Fruit fly (Drosophila melanogaster) whole organism, prepupa: ENCODE data around the gene LManII.

Source experiments
- Blimp-1 ChIP-seq: fragments of 200-800 bp; sonication (Bioruptor generic); optimal IDR thresholded peaks from 3 replicates; lab custom pipeline; 2017; ENCODE audit warnings: missing biosample characterization, missing genetic modification characterization, mild to moderate bottlenecking, moderate library complexity, missing genetic modification reagents
- CG10669 ChIP-seq: fragments of 200-800 bp; sonication (Bioruptor generic); optimal IDR thresholded peaks from 3 replicates; lab custom pipeline; 2018; ENCODE audit warnings: missing biosample characterization, mild to moderate bottlenecking, missing genetic modification characterization, moderate library complexity
- CG11902 ChIP-seq: fragments of 200-800 bp; sonication (Bioruptor generic); optimal IDR thresholded peaks from 3 replicates; lab custom pipeline; 2016; ENCODE audit warnings: missing biosample characterization, missing genetic modification characterization
- CG15336 ChIP-seq: fragments of 200-800 bp; sonication (Bioruptor generic); IDR thresholded peaks from 2 replicates; pipeline ENCODE4 v1.3.6; 2022; ENCODE audit warnings: missing biosample characterization, missing genetic modification characterization
- CG1621 ChIP-seq: fragments of 200-800 bp; sonication (Bioruptor generic); optimal IDR thresholded peaks from 3 replicates; lab custom pipeline; 2018; ENCODE audit warnings: missing biosample characterization, mild to moderate bottlenecking, missing genetic modification characterization
- CG16779 ChIP-seq: fragments of 200-800 bp; sonication (Bioruptor generic); optimal IDR thresholded peaks from 3 replicates; lab custom pipeline; 2017; ENCODE audit warnings: missing biosample characterization, mild to moderate bottlenecking, missing genetic modification characterization
- CG31627 ChIP-seq: fragments of 200-800 bp; sonication (Bioruptor generic); optimal IDR thresholded peaks from 3 replicates; lab custom pipeline; 2016; ENCODE audit warnings: missing biosample characterization, missing genetic modification characterization
- CG32006 ChIP-seq: fragments of 200-800 bp; sonication (Bioruptor generic); optimal IDR thresholded peaks from 3 replicates; lab custom pipeline; 2017; ENCODE audit warnings: missing biosample characterization, mild to moderate bottlenecking, missing genetic modification characterization
- CG34406 ChIP-seq: fragments of 200-800 bp; sonication (Bioruptor generic); optimal IDR thresholded peaks from 3 replicates; lab custom pipeline; 2016; ENCODE audit warnings: missing biosample characterization, missing genetic modification characterization
- CG3919 ChIP-seq: fragments of 200-800 bp; sonication (Bioruptor generic); optimal IDR thresholded peaks from 3 replicates; lab custom pipeline; 2016; ENCODE audit warnings: missing biosample characterization, missing genetic modification characterization
- CG4318 ChIP-seq: fragments of 200-800 bp; sonication (Bioruptor generic); optimal IDR thresholded peaks from 3 replicates; lab custom pipeline; 2017; ENCODE audit warnings: missing biosample characterization, mild to moderate bottlenecking, missing genetic modification characterization
- CG6163 ChIP-seq: fragments of 200-800 bp; sonication (Bioruptor generic); IDR thresholded peaks from 3 replicates; pipeline ENCODE4 v1.3.6; 2022; ENCODE audit warnings: missing biosample characterization, missing genetic modification characterization
- CG6276 ChIP-seq: fragments of 200-800 bp; sonication (Bioruptor generic); optimal IDR thresholded peaks from 2 replicates; lab custom pipeline; 2017; ENCODE audit warnings: missing biosample characterization, mild to moderate bottlenecking, missing genetic modification characterization
- CG6792 ChIP-seq: fragments of 200-800 bp; sonication (Bioruptor generic); optimal IDR thresholded peaks from 3 replicates; lab custom pipeline; 2016; ENCODE audit warnings: missing biosample characterization, missing genetic modification characterization
- CG7368 ChIP-seq: fragments of 200-800 bp; sonication (Bioruptor generic); optimal IDR thresholded peaks from 3 replicates; lab custom pipeline; 2016; ENCODE audit warnings: missing biosample characterization, missing genetic modification characterization
- CG8119 ChIP-seq: fragments of 200-800 bp; sonication (Bioruptor generic); IDR thresholded peaks from 3 replicates; pipeline ENCODE4 v1.3.6; 2022; ENCODE audit warnings: missing biosample characterization, missing genetic modification characterization
- CG8632 ChIP-seq: fragments of 200-800 bp; sonication (Bioruptor generic); optimal IDR thresholded peaks from 3 replicates; lab custom pipeline; 2016; ENCODE audit warnings: missing biosample characterization, missing genetic modification characterization
- CG9139 ChIP-seq: fragments of 200-800 bp; sonication (Bioruptor generic); optimal IDR thresholded peaks from 3 replicates; lab custom pipeline; 2017; ENCODE audit warnings: missing biosample characterization, mild to moderate bottlenecking, missing genetic modification characterization
- Eip75B ChIP-seq: fragments of 200-800 bp; sonication (Bioruptor generic); optimal IDR thresholded peaks from 3 replicates; lab custom pipeline; 2016; ENCODE audit warnings: missing biosample characterization, missing genetic modification characterization
- Eip78C ChIP-seq: fragments of 200-800 bp; sonication (Bioruptor generic); peaks from one replicate; lab custom pipeline; 2016; ENCODE audit warnings: missing biosample characterization, missing genetic modification characterization
- Eip93F ChIP-seq: fragments of 200-800 bp; sonication (Bioruptor generic); optimal IDR thresholded peaks from 2 replicates; lab custom pipeline; 2016; ENCODE audit warnings: missing biosample characterization, mild to moderate bottlenecking, missing genetic modification characterization
- Ets21C ChIP-seq: fragments of 200-800 bp; sonication (Bioruptor generic); optimal IDR thresholded peaks from 3 replicates; lab custom pipeline; 2016; ENCODE audit warnings: missing biosample characterization, missing genetic modification characterization
- Hr38 ChIP-seq: sonication (Bioruptor generic); optimal IDR thresholded peaks from 2 replicates; lab custom pipeline; 2016; ENCODE audit warnings: missing biosample characterization, missing genetic modification characterization
- Hr39 ChIP-seq: fragments of 200-800 bp; sonication (Bioruptor generic); optimal IDR thresholded peaks from 2 replicates; lab custom pipeline; 2016; ENCODE audit warnings: missing biosample characterization, missing genetic modification characterization
- Smox ChIP-seq: fragments of 200-800 bp; sonication (Bioruptor generic); optimal IDR thresholded peaks from 3 replicates; lab custom pipeline; 2016; ENCODE audit warnings: missing biosample characterization, missing genetic modification characterization
- Sox14 ChIP-seq: fragments of 200-800 bp; sonication (Bioruptor generic); optimal IDR thresholded peaks from 3 replicates; lab custom pipeline; 2016; ENCODE audit warnings: missing biosample characterization, missing genetic modification characterization
- Sox15 ChIP-seq: fragments of 200-800 bp; sonication (Bioruptor generic); optimal IDR thresholded peaks from 3 replicates; lab custom pipeline; 2016; ENCODE audit warnings: missing biosample characterization, missing genetic modification characterization
- achi ChIP-seq: fragments of 200-800 bp; sonication (Bioruptor generic); optimal IDR thresholded peaks from 3 replicates; lab custom pipeline; 2016; ENCODE audit warnings: missing biosample characterization, missing genetic modification characterization
- acj6 ChIP-seq: fragments of 200-800 bp; sonication (Bioruptor generic); optimal IDR thresholded peaks from 3 replicates; lab custom pipeline; 2016; ENCODE audit warnings: missing biosample characterization, missing genetic modification characterization
- cyc ChIP-seq: fragments of 200-800 bp; sonication (Bioruptor generic); optimal IDR thresholded peaks from 3 replicates; lab custom pipeline; 2016; ENCODE audit warnings: missing biosample characterization, missing genetic modification characterization
- eg ChIP-seq: fragments of 200-800 bp; sonication (Bioruptor generic); IDR thresholded peaks from 3 replicates; pipeline ENCODE4 v1.3.6; 2022; ENCODE audit warnings: missing biosample characterization, missing genetic modification characterization
- fd59A ChIP-seq: fragments of 200-800 bp; sonication (Bioruptor generic); optimal IDR thresholded peaks from 2 replicates; lab custom pipeline; 2017; ENCODE audit warnings: missing biosample characterization, mild to moderate bottlenecking, missing genetic modification characterization, missing genetic modification reagents
- fd85E ChIP-seq: fragments of 200-800 bp; sonication (Bioruptor generic); optimal IDR thresholded peaks from 3 replicates; lab custom pipeline; 2016; ENCODE audit warnings: missing biosample characterization, missing genetic modification characterization
- fkh ChIP-seq: fragments of 200-800 bp; sonication (Bioruptor generic); optimal IDR thresholded peaks from 3 replicates; lab custom pipeline; 2017; ENCODE audit warnings: missing biosample characterization, mild to moderate bottlenecking, missing genetic modification characterization, moderate library complexity
- spab ChIP-seq: fragments of 200-800 bp; sonication (Bioruptor generic); optimal IDR thresholded peaks from 2 replicates; lab custom pipeline; 2017; ENCODE audit warnings: missing biosample characterization, mild to moderate bottlenecking, missing genetic modification characterization, missing genetic modification reagents
- ss ChIP-seq, 2 experiments: fragments of 200-800 bp; sonication (Bioruptor generic); optimal IDR thresholded peaks; 2 replicates in 1 of 2; 3 replicates in 1 of 2; lab custom pipeline; 2017 to 2018; ENCODE audit warnings: mild to moderate bottlenecking in 2 of 2, missing biosample characterization in 2 of 2, missing genetic modification characterization in 2 of 2, moderate library complexity in 1 of 2
- svp ChIP-seq: fragments of 200-800 bp; sonication (Bioruptor generic); peaks from one replicate; lab custom pipeline; 2016; ENCODE audit warnings: missing biosample characterization, missing genetic modification characterization
- topi ChIP-seq: fragments of 200-800 bp; sonication (Bioruptor generic); optimal IDR thresholded peaks from 3 replicates; lab custom pipeline; 2016; ENCODE audit warnings: missing biosample characterization, missing genetic modification characterization
- vri ChIP-seq: fragments of 200-800 bp; sonication (Bioruptor generic); optimal IDR thresholded peaks from 3 replicates; lab custom pipeline; 2016; ENCODE audit warnings: missing biosample characterization, mild to moderate bottlenecking, missing genetic modification characterization

The LManII gene

DNA sequence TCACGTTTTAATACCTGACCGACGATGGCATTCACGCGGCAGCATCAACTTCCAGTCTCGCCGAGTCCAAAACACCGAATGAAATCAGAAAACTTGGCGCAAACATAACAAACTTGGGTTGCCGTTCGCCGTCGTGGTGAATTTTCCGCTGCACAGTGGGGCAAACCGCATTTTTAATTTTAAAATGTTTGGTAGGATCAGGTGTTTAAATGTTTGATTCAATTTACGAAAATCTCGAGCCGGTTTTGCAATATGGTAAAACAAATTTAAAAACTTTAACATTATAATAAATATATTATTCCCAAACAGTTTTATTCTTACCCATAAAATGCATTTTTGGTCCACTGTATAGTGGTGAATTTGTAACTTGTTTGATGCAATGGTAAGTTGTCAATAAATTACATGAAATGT lies 16.8 kb downstream of the LManII start, which contains the start of gene RluA-1 (continued):
- TF ChIP-seq CG16779 (tag; lab: Kevin White, UChicago) (peak; percentile 93), CG7368 (GFP tag; lab: Kevin White, UChicago) (peak; percentile 94), CG1621 (tag; lab: Kevin White, UChicago) (peak; percentile 96), Eip93F (GFP tag; lab: Kevin White, UChicago) (peak; percentile 85), CG6792 (GFP tag; lab: Kevin White, UChicago) (peak; percentile 95), CG31627 (GFP tag; lab: Kevin White, UChicago) (peak; percentile 86), Smox (GFP tag; lab: Kevin White, UChicago) (peak; percentile 93), CG32006 (GFP tag; lab: Kevin White, UChicago) (peak; percentile 99), Sox15 (peak; percentile 92), topi (GFP tag; lab: Kevin White, UChicago) (peak; percentile 93), svp (GFP tag; lab: Kevin White, UChicago) (peak; percentile 96), CG4318 (peak; percentile 97), Sox14 (GFP tag; lab: Kevin White, UChicago) (peak; percentile 94), vri (GFP tag; lab: Kevin White, UChicago) (no peak), eg (GFP tag; lab: Robert Waterston, UW) (peak; percentile 99), CG3919 (GFP tag; lab: Kevin White, UChicago) (peak; percentile 97), CG9139 (GFP tag; lab: Kevin White, UChicago) (peak; percentile 93), Hr38 (peak; percentile 33), ss (GFP tag; optimal IDR thresholded peaks at IDR 0.05; lab: Kevin White, UChicago) (peak; percentile 93 to 96), Eip75B (GFP tag; lab: Kevin White, UChicago) (peak; percentile 90), fd85E (GFP tag; lab: Kevin White, UChicago) (peak; percentile 78), Ets21C (peak; percentile 83), spab (GFP tag; lab: Kevin White, UChicago) (peak; percentile 96), cyc (GFP tag; lab: Kevin White, UChicago) (peak; percentile 90), CG6163 (GFP tag; lab: Robert Waterston, UW) (peak; percentile 95), acj6 (GFP tag; lab: Kevin White, UChicago) (peak; percentile 97), Blimp-1 (GFP tag; lab: Kevin White, UChicago) (peak; percentile 82), fd59A (peak; percentile 96), CG6276 (peak; percentile 99), fkh (peak; percentile 82)

- TF ChIP-seq Eip93F (GFP tag; lab: Kevin White, UChicago) = no peak
- no peak for TF ChIP-seq CG9139 (GFP tag; lab: Kevin White, UChicago)
- TF ChIP-seq CG6163 (GFP tag; lab: Robert Waterston, UW) = no peak
- TF ChIP-seq Smox (GFP tag; lab: Kevin White, UChicago) = no peak
- TF ChIP-seq CG3919 (GFP tag; lab: Kevin White, UChicago) = no peak
- TF ChIP-seq CG4318 = no peak
- no peak for TF ChIP-seq CG11902 (GFP tag; lab: Kevin White, UChicago)
- TF ChIP-seq CG8119 (GFP tag; lab: Robert Waterston, UW) = no peak
- TF ChIP-seq CG8632 (GFP tag; lab: Kevin White, UChicago) = no peak
- no peak for TF ChIP-seq CG10669 (GFP tag; lab: Kevin White, UChicago)
- no peak for TF ChIP-seq CG16779 (tag; lab: Kevin White, UChicago)
- no peak for TF ChIP-seq vri (GFP tag; lab: Kevin White, UChicago)
- TF ChIP-seq Hr39 (GFP tag; lab: Kevin White, UChicago) = no peak
- no peak for TF ChIP-seq CG6276
- no peak for TF ChIP-seq CG34406 (GFP tag; lab: Kevin White, UChicago)
- no peak for TF ChIP-seq Eip78C (GFP tag; lab: Kevin White, UChicago)
- TF ChIP-seq CG15336 (GFP tag; lab: Robert Waterston, UW) = no peak
- TF ChIP-seq Ets21C = no peak
- no peak for TF ChIP-seq achi
- TF ChIP-seq Sox14 (GFP tag; lab: Kevin White, UChicago) = no peak
Measured at dm6 chr2L:10474815-10475214, 17.4 kb downstream of the LManII start.
